Worm (Caenorhabditis elegans) whole organism, early embryonic: ENCODE results near the gene dod-21.

ENCODE experiments used
- B0310.2 ChIP-seq: sonication (generic microtip); optimal IDR thresholded peaks from 2 replicates; lab custom pipeline; 2016; ENCODE audit warnings: mild to moderate bottlenecking, missing genetic modification characterization, missing compliant biosample characterization
- aly-1 ChIP-seq: sonication (generic microtip); optimal IDR thresholded peaks from 2 replicates; lab custom pipeline; 2016; ENCODE audit warnings: missing genetic modification characterization, missing compliant biosample characterization
- ama-1 ChIP-seq: fragments of 150-350 bp; optimal IDR thresholded peaks from 2 replicates; lab custom pipeline; 2014
- ets-7 ChIP-seq: sonication (generic microtip); optimal IDR thresholded peaks from 2 replicates; lab custom pipeline; 2016; ENCODE audit warnings: missing genotype, missing genetic modification characterization, missing compliant biosample characterization
- hmbx-1 ChIP-seq: sonication (generic microtip); optimal IDR thresholded peaks from 2 replicates; lab custom pipeline; 2016; ENCODE audit warnings: mild to moderate bottlenecking, missing genetic modification characterization, missing compliant biosample characterization
- hmg-4 ChIP-seq: fragments of 200-800 bp; sonication (Bioruptor generic); optimal IDR thresholded peaks from 2 replicates; lab custom pipeline; 2018; ENCODE audit warnings: mild to moderate bottlenecking, missing genetic modification characterization, missing compliant biosample characterization
- sea-1 ChIP-seq: fragments of 200-800 bp; sonication (Bioruptor generic); conservative IDR thresholded peaks from 2 replicates; pipeline ENCODE4 v1.3.6; 2022; ENCODE audit warnings: missing genetic modification characterization, missing compliant biosample characterization

DNA sequence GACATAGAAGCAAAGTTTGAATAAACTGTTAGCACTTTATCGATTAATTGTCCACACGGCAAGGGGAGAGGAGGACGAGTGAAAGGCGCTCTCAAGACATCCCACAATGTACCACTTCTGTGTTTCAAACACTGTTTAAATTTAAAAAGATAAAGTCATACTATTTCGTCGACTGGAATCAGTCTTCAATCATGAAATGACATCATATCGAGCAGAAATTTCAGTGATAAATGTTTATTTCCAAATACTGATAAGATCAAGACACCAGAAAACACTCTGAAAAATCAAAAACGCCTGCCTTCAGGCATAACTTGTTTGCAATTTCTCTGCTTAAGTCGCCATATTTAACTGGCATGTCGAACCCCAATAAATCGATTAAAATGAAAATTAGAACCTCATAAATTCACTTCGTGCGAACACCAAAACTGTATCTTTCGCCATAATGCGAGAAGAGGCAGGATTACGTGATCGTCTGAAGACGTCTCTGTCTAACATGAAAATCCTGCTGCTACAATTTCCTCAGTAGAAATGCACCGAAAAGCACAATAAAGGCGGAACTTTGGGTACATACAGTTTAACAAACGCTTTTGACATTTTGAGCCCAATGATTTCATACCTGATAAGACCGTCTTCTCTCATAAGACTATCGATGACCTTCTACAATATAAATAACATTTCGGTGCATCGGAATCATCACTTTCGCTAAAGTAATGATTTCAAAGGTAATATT is 41.9 kb downstream of the dod-21 start, which contains the start of gene K10D11.2:
- TF ChIP-seq hmg-4 (GFP tag; lab: Kevin White, UChicago) (no peak), hmbx-1 (no peak), B0310.2 (tag; lab: Kevin White, UChicago) (no peak), sea-1 (no peak), ama-1 (lab: Kevin White, UChicago) (no peak), ets-7 (tag; lab: Kevin White, UChicago) (no peak), aly-1 (tag; lab: Kevin White, UChicago) (no peak)
